Worm (Caenorhabditis elegans): Measurements from ENCODE around the gene B0348.1.

- TF ChIP-seq aly-2 (tag; optimal IDR thresholded peaks at IDR 0.05) (no peak), snpc-4 (tag; optimal IDR thresholded peaks at IDR 0.05) (no peak), unc-62 (GFP tag; optimal IDR thresholded peaks at IDR 0.05) (no peak), ceh-82 (tag; optimal IDR thresholded peaks at IDR 0.05) (no peak), nhr-25 (tag; optimal IDR thresholded peaks at IDR 0.05) (no peak), lin-15B (tag; optimal IDR thresholded peaks at IDR 0.05) (no peak), ama-1 (optimal IDR thresholded peaks at IDR 0.05) (no peak), nhr-76 (tag; optimal IDR thresholded peaks at IDR 0.05) (no peak), mdl-1 (tag; optimal IDR thresholded peaks at IDR 0.05) (no peak)
These were observed 47.4 kb upstream of the B0348.1 start, which contains the start of gene idpp-2 for ce11 chrV:1335-1734.

Data from whole organism, L3 larva.